Worm (Caenorhabditis elegans) whole organism, L1 larva: Measurements from ENCODE around the gene unc-1.
A peak's percentile ranks its signal among the peaks of the same experiment; 100 is the strongest.

ENCODE experiments used
- blmp-1 ChIP-seq: fragments of 150-350 bp; optimal IDR thresholded peaks from 2 replicates; lab custom pipeline; 2014; ENCODE audit warnings: missing biosample characterization, missing genetic modification characterization
- ceh-88 ChIP-seq: fragments of 200-800 bp; sonication (Bioruptor generic); IDR thresholded peaks from 2 replicates; pipeline ENCODE4 v1.3.6; 2022; ENCODE audit warnings: missing genetic modification characterization, missing compliant biosample characterization
- dsc-1 ChIP-seq: sonication (generic microtip); optimal IDR thresholded peaks from 2 replicates; lab custom pipeline; 2016; ENCODE audit warnings: mild to moderate bottlenecking, missing genetic modification characterization, missing compliant biosample characterization
- efl-3 ChIP-seq: fragments of 200-800 bp; sonication (Bioruptor generic); optimal IDR thresholded peaks from 2 replicates; lab custom pipeline; 2018; ENCODE audit warnings: mild to moderate bottlenecking, missing genetic modification characterization, missing compliant biosample characterization
- elt-2 ChIP-seq: sonication (generic microtip); optimal IDR thresholded peaks from 2 replicates; lab custom pipeline; 2016; ENCODE audit warnings: missing genetic modification characterization, mild to moderate bottlenecking, inconsistent platforms, missing compliant biosample characterization, missing genetic modification reagents
- grh-1 ChIP-seq: fragments of 200-800 bp; sonication (Bioruptor generic); IDR thresholded peaks from 2 replicates; pipeline ENCODE4 v1.3.6; 2022; ENCODE audit warnings: missing genetic modification reagents, missing genetic modification characterization, missing compliant biosample characterization
- isw-1 ChIP-seq: fragments of 200-800 bp; sonication (Bioruptor generic); IDR thresholded peaks from 2 replicates; pipeline ENCODE4 v1.3.6; 2022; ENCODE audit warnings: missing genetic modification characterization, missing compliant biosample characterization
- jun-1 ChIP-seq: fragments of 150-350 bp; optimal IDR thresholded peaks from 2 replicates; lab custom pipeline; 2014; ENCODE audit warnings: missing biosample characterization, missing genetic modification reagents, missing genetic modification characterization
- lin-13 ChIP-seq: fragments of 150-350 bp; optimal IDR thresholded peaks from 2 replicates; lab custom pipeline; 2014; ENCODE audit warnings: missing biosample characterization, missing genetic modification reagents, missing genetic modification characterization
- mep-1 ChIP-seq: fragments of 150-350 bp; optimal IDR thresholded peaks from 2 replicates; lab custom pipeline; 2014; ENCODE audit warnings: missing biosample characterization, missing genetic modification characterization
- nhr-47 ChIP-seq: sonication (generic microtip); optimal IDR thresholded peaks from 2 replicates; lab custom pipeline; 2016; ENCODE audit warnings: mild to moderate bottlenecking, missing genetic modification characterization, moderate library complexity, missing compliant biosample characterization
- nhr-85 ChIP-seq: sonication (generic microtip); peaks from one replicate; lab custom pipeline; 2016; ENCODE audit warnings: missing genetic modification characterization, inconsistent platforms, missing compliant biosample characterization
- pax-3 ChIP-seq: fragments of 200-800 bp; sonication (Bioruptor generic); optimal IDR thresholded peaks from 2 replicates; lab custom pipeline; 2018; ENCODE audit warnings: mild to moderate bottlenecking, missing genetic modification characterization, moderate library complexity, missing compliant biosample characterization
- snu-23 ChIP-seq: sonication (generic microtip); optimal IDR thresholded peaks from 2 replicates; lab custom pipeline; 2016; ENCODE audit warnings: missing genetic modification characterization, missing compliant biosample characterization
- sox-4 ChIP-seq: sonication (generic microtip); optimal IDR thresholded peaks from 2 replicates; lab custom pipeline; 2016; ENCODE audit warnings: missing genetic modification characterization, missing compliant biosample characterization
- tbx-2 ChIP-seq: sonication (generic microtip); optimal IDR thresholded peaks from 2 replicates; lab custom pipeline; 2016; ENCODE audit warnings: missing genetic modification characterization, missing compliant biosample characterization
- unc-30 ChIP-seq: sonication (generic microtip); optimal IDR thresholded peaks from 2 replicates; lab custom pipeline; 2017; ENCODE audit warnings: missing biosample characterization, missing genetic modification characterization
- vab-15 ChIP-seq: sonication (generic microtip); optimal IDR thresholded peaks from 2 replicates; lab custom pipeline; 2017; ENCODE audit warnings: missing genotype, mild to moderate bottlenecking, missing genetic modification characterization, missing compliant biosample characterization
- ztf-11 ChIP-seq, 2 experiments: sonication (generic microtip); optimal IDR thresholded peaks; 2 replicates each; lab custom pipeline; 2016 to 2017; ENCODE audit warnings: missing genetic modification characterization in 2 of 2, missing biosample characterization in 1 of 2, missing compliant biosample characterization in 1 of 2

The unc-1 gene

DNA sequence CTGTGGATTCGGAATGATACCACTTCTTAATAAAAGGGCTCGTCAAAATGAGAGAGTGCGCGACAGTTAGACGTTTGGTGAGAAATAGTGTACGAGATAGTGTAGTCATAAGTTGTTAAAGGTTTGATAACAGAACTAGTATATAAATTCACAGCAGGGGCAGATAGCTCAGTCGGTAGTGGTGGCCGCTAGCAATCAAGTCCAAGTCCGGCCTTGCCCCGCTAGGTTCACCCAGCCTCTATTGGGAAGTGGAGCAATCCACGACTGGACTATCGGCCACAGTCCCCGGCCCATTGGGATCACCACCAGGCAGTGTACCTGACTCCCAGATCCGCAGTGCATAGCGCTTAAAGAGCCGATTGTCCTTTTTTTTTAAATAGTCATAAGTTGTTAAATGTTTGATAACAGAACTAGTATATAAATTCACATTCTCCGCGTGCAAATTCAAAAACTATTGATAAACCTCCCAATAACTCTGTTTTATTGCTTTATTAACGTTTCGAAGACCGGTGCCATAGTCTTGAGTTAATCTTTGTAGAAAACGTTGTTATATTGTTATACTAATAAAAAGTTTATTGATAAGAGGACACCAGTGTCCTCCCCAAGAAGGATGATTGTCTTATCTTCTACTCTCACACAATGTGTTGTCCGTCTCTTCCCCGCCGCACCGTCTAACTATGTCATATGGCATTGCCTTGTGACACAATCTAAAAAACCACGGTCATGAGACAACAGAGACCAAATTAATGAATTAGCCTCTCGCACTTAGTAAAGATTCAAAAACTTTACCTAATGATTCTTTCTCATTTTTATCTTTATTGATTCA, 51.4 kb downstream of the unc-1 start (continued):
- TF ChIP-seq unc-30 (tag; lab: Kevin White, UChicago) (no peak), blmp-1 (peak; percentile 75), grh-1 (GFP tag; lab: Robert Waterston, UW) (peak; percentile 45; the same call in 1 of the 2 replicates), snu-23 (GFP tag; lab: Kevin White, UChicago) (peak; percentile 82), ceh-88 (GFP tag; lab: Robert Waterston, UW) (0 out of 2 replicates have a peak, but pooled peaks have one; percentile 3), dsc-1 (peak; percentile 18), mep-1 (peak; percentile 62), ztf-11 (tag; optimal IDR thresholded peaks at IDR 0.05; lab: Kevin White, UChicago) (no peak), isw-1 (no peak), sox-4 (tag; lab: Kevin White, UChicago) (peak; percentile 25), vab-15 (tag; lab: Kevin White, UChicago) (peak; percentile 91), lin-13 (GFP tag; lab: Kevin White, UChicago) (peak; percentile 26), nhr-47 (tag; lab: Kevin White, UChicago) (peak; percentile 47), pax-3 (peak; percentile 9), jun-1 (peak; percentile 9), nhr-85 (peak; percentile 93), tbx-2 (tag; lab: Kevin White, UChicago) (peak; percentile 56)

DNA sequence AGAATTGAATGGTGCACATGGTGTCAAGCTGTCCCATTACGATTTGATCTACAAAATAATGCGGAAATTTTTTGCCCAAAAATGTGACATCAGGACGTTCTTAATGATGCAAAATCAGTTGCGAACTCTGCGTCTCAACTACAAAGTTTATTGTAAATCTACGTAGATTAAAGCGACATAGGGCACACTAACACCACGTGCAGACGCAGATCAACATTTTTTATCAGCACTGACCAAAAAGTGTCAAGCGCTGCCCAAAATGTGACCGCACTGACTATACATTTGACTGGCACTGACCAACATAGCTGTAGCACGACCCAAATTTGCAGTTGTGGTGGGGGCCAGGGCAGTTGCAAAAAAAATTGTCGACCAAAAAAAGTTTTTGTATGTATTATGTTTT, 52.7 kb downstream of the unc-1 start:
- TF ChIP-seq efl-3, result no peak
- TF ChIP-seq elt-2, result peak; percentile 17
